Fruit fly (Drosophila melanogaster) whole organism, prepupa: Measurements from ENCODE around the gene CycE.

Experiments
- CG10669 ChIP-seq: fragments of 200-800 bp; sonication (Bioruptor generic); optimal IDR thresholded peaks from 3 replicates; lab custom pipeline; 2018; ENCODE audit warnings: missing biosample characterization, mild to moderate bottlenecking, missing genetic modification characterization, moderate library complexity
- CG11762 ChIP-seq: fragments of 200-800 bp; sonication (Bioruptor generic); optimal IDR thresholded peaks from 3 replicates; lab custom pipeline; 2016; ENCODE audit warnings: missing biosample characterization, missing genetic modification characterization; ENCODE audit not compliant: insufficient read depth
- CG16779 ChIP-seq: fragments of 200-800 bp; sonication (Bioruptor generic); optimal IDR thresholded peaks from 3 replicates; lab custom pipeline; 2017; ENCODE audit warnings: missing biosample characterization, mild to moderate bottlenecking, missing genetic modification characterization
- CG3919 ChIP-seq: fragments of 200-800 bp; sonication (Bioruptor generic); optimal IDR thresholded peaks from 3 replicates; lab custom pipeline; 2016; ENCODE audit warnings: missing biosample characterization, missing genetic modification characterization
- CG7368 ChIP-seq: fragments of 200-800 bp; sonication (Bioruptor generic); optimal IDR thresholded peaks from 3 replicates; lab custom pipeline; 2016; ENCODE audit warnings: missing biosample characterization, missing genetic modification characterization
- CG8319 ChIP-seq: fragments of 200-800 bp; sonication (Bioruptor generic); optimal IDR thresholded peaks from 3 replicates; lab custom pipeline; 2016; ENCODE audit warnings: missing biosample characterization, missing genetic modification characterization
- Eip93F ChIP-seq: fragments of 200-800 bp; sonication (Bioruptor generic); optimal IDR thresholded peaks from 2 replicates; lab custom pipeline; 2016; ENCODE audit warnings: missing biosample characterization, mild to moderate bottlenecking, missing genetic modification characterization
- Gug ChIP-seq: fragments of 200-800 bp; sonication (Bioruptor generic); IDR thresholded peaks from 2 replicates; pipeline ENCODE4 v1.3.6; 2022; ENCODE audit warnings: missing biosample characterization, missing genetic modification characterization
- Lpt ChIP-seq: fragments of 200-800 bp; sonication (Bioruptor generic); optimal IDR thresholded peaks from 3 replicates; lab custom pipeline; 2016; ENCODE audit warnings: missing biosample characterization, missing genetic modification characterization
- dac ChIP-seq: fragments of 200-800 bp; sonication (Bioruptor generic); optimal IDR thresholded peaks from 2 replicates; lab custom pipeline; 2017; ENCODE audit warnings: missing biosample characterization, mild to moderate bottlenecking, missing genetic modification characterization
- dsx ChIP-seq: fragments of 200-800 bp; optimal IDR thresholded peaks from 3 replicates; lab custom pipeline; 2019; ENCODE audit warnings: missing biosample characterization, mild to moderate bottlenecking, missing genetic modification characterization, moderate library complexity; ENCODE audit not compliant: poor library complexity, severe bottlenecking
- fd59A ChIP-seq: fragments of 200-800 bp; sonication (Bioruptor generic); optimal IDR thresholded peaks from 2 replicates; lab custom pipeline; 2017; ENCODE audit warnings: missing biosample characterization, mild to moderate bottlenecking, missing genetic modification characterization, missing genetic modification reagents
- pdm3 ChIP-seq: fragments of 200-800 bp; sonication (Bioruptor generic); optimal IDR thresholded peaks from 3 replicates; lab custom pipeline; 2016; ENCODE audit warnings: missing biosample characterization, missing genetic modification characterization
- spab ChIP-seq: fragments of 200-800 bp; sonication (Bioruptor generic); optimal IDR thresholded peaks from 2 replicates; lab custom pipeline; 2017; ENCODE audit warnings: missing biosample characterization, mild to moderate bottlenecking, missing genetic modification characterization, missing genetic modification reagents

DNA sequence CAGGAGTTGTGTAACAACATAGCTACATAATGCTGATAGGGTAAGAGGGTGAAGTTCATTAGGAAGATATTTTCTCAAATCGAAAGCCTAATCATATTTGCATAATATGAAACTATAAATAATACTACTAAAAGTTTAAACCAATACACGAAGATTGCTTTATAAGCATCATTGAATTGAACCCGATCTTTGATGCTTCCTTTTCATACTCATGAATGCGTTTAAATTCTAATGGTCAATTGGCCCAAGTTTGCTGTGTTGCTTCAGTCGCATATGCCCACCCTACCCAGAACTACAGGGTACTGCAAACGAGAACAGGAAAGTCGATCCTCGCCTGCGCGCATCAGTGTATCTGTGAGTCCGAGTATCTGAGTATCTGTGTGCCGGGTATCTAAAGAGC, 4.4 kb downstream of the CycE start:
- TF ChIP-seq Lpt (GFP tag; lab: Kevin White, UChicago), result peak; percentile 69
- TF ChIP-seq fd59A (GFP tag; lab: Kevin White, UChicago), result peak; percentile 93
- TF ChIP-seq spab (GFP tag; lab: Kevin White, UChicago), result peak; percentile 20
- TF ChIP-seq CG10669 (GFP tag; lab: Kevin White, UChicago), result peak; percentile 32
- no peak for TF ChIP-seq dsx (GFP tag; lab: Kevin White, UChicago)
- peak; percentile 59 for TF ChIP-seq Eip93F (GFP tag; lab: Kevin White, UChicago)
- no peak for TF ChIP-seq CG8319 (GFP tag; lab: Kevin White, UChicago)
- TF ChIP-seq Gug (GFP tag; lab: Robert Waterston, UW), result no peak
- TF ChIP-seq CG16779 (tag; lab: Kevin White, UChicago), result peak; percentile 78
- peak; percentile 48 for TF ChIP-seq CG7368 (GFP tag; lab: Kevin White, UChicago)
- peak; percentile 94 for TF ChIP-seq pdm3 (GFP tag; lab: Kevin White, UChicago)
- no peak for TF ChIP-seq CG11762 (GFP tag; lab: Kevin White, UChicago)
- TF ChIP-seq dac (GFP tag; lab: Kevin White, UChicago), result no peak
- peak; percentile 7 for TF ChIP-seq CG3919 (GFP tag; lab: Kevin White, UChicago)
